Fruit fly (Drosophila melanogaster) whole organism, embryonic: ENCODE results near the gene Mtp.

Source experiments
- BEAF-32 ChIP-seq: fragments of 200-800 bp; sonication (Bioruptor generic); optimal IDR thresholded peaks from 3 replicates; lab custom pipeline; 2017; ENCODE audit warnings: missing biosample characterization, missing genetic modification characterization, mild to moderate bottlenecking, moderate library complexity, missing genetic modification reagents
- Bgb ChIP-seq: fragments of 200-800 bp; sonication (Bioruptor generic); IDR thresholded peaks from 2 replicates; pipeline ENCODE4 v1.3.6; 2022; ENCODE audit warnings: missing biosample characterization, missing genetic modification characterization; ENCODE audit not compliant: partially characterized antibody
- CG10431 ChIP-seq: fragments of 200-800 bp; sonication (Bioruptor generic); optimal IDR thresholded peaks from 3 replicates; lab custom pipeline; 2018; ENCODE audit warnings: missing biosample characterization, mild to moderate bottlenecking, missing genetic modification characterization
- CG12104 ChIP-seq: fragments of 200-800 bp; sonication (Bioruptor generic); optimal IDR thresholded peaks from 3 replicates; lab custom pipeline; 2016; ENCODE audit warnings: missing biosample characterization, missing genetic modification characterization
- CG13123 ChIP-seq: fragments of 200-800 bp; sonication (Bioruptor generic); optimal IDR thresholded peaks from 2 replicates; lab custom pipeline; 2016; ENCODE audit warnings: missing biosample characterization, missing genetic modification characterization
- CG13424 ChIP-seq: fragments of 200-800 bp; sonication (Bioruptor generic); optimal IDR thresholded peaks from 2 replicates; lab custom pipeline; 2019; ENCODE audit warnings: missing biosample characterization, mild to moderate bottlenecking, missing genetic modification characterization, moderate library complexity
- CG13624 ChIP-seq: fragments of 200-800 bp; sonication (Bioruptor generic); optimal IDR thresholded peaks from 2 replicates; lab custom pipeline; 2016; ENCODE audit warnings: missing biosample characterization, missing genetic modification characterization
- CG14710 ChIP-seq: fragments of 200-800 bp; sonication (Bioruptor generic); optimal IDR thresholded peaks from 3 replicates; lab custom pipeline; 2019; ENCODE audit warnings: missing biosample characterization, mild to moderate bottlenecking, missing genetic modification characterization, moderate library complexity
- CG15514 ChIP-seq: fragments of 200-800 bp; sonication (Bioruptor generic); optimal IDR thresholded peaks from 3 replicates; lab custom pipeline; 2017; ENCODE audit warnings: missing biosample characterization, missing genetic modification characterization, mild to moderate bottlenecking, moderate library complexity, missing genetic modification reagents
- CG17568 ChIP-seq: fragments of 200-800 bp; sonication (Bioruptor generic); optimal IDR thresholded peaks from 2 replicates; lab custom pipeline; 2018; ENCODE audit warnings: missing biosample characterization, mild to moderate bottlenecking, missing genetic modification characterization, moderate library complexity
- CG18476 ChIP-seq: fragments of 200-800 bp; sonication (Bioruptor generic); optimal IDR thresholded peaks from 2 replicates; lab custom pipeline; 2016; ENCODE audit warnings: missing biosample characterization, mild to moderate bottlenecking, missing genetic modification characterization
- CG2116 ChIP-seq: fragments of 200-800 bp; sonication (Bioruptor generic); optimal IDR thresholded peaks from 3 replicates; lab custom pipeline; 2018; ENCODE audit warnings: missing biosample characterization, mild to moderate bottlenecking, missing genetic modification characterization
- CG2678 ChIP-seq: fragments of 200-800 bp; sonication (Bioruptor generic); optimal IDR thresholded peaks from 3 replicates; lab custom pipeline; 2019; ENCODE audit warnings: missing biosample characterization, mild to moderate bottlenecking, missing genetic modification characterization, moderate library complexity
- CG2712 ChIP-seq: fragments of 200-800 bp; optimal IDR thresholded peaks from 3 replicates; lab custom pipeline; 2019; ENCODE audit warnings: missing biosample characterization, mild to moderate bottlenecking, missing genetic modification characterization, moderate library complexity
- CG3065 ChIP-seq: fragments of 200-800 bp; sonication (Bioruptor generic); optimal IDR thresholded peaks from 2 replicates; lab custom pipeline; 2016; ENCODE audit warnings: missing biosample characterization, missing genetic modification characterization
- CG34422 ChIP-seq: fragments of 200-800 bp; sonication (Bioruptor generic); IDR thresholded peaks from 3 replicates; pipeline ENCODE4 v1.3.6; 2022; ENCODE audit warnings: missing biosample characterization, missing genetic modification characterization
- CG42726 ChIP-seq: fragments of 200-800 bp; sonication (Bioruptor generic); IDR thresholded peaks from 2 replicates; pipeline ENCODE4 v1.3.6; 2022; ENCODE audit warnings: missing biosample characterization, missing genetic modification characterization; ENCODE audit not compliant: partially characterized antibody
- CG4328 ChIP-seq: fragments of 200-800 bp; sonication (Bioruptor generic); optimal IDR thresholded peaks from 3 replicates; lab custom pipeline; 2017; ENCODE audit warnings: missing biosample characterization, missing genetic modification reagents, missing genetic modification characterization
- CG5953 ChIP-seq: fragments of 200-800 bp; sonication (Bioruptor generic); IDR thresholded peaks from 2 replicates; pipeline ENCODE4 v1.3.6; 2022; ENCODE audit warnings: missing biosample characterization, missing genetic modification characterization
- CG8089 ChIP-seq: fragments of 200-800 bp; sonication (Bioruptor generic); optimal IDR thresholded peaks from 3 replicates; lab custom pipeline; 2016; ENCODE audit warnings: missing biosample characterization, missing genetic modification characterization
- CG8765 ChIP-seq: fragments of 200-800 bp; sonication (Bioruptor generic); IDR thresholded peaks from 2 replicates; pipeline ENCODE4 v1.3.6; 2022; ENCODE audit warnings: missing biosample characterization, missing genetic modification characterization
- CG9609 ChIP-seq: fragments of 200-800 bp; sonication (Bioruptor generic); optimal IDR thresholded peaks from 3 replicates; lab custom pipeline; 2016; ENCODE audit warnings: missing biosample characterization, missing genetic modification characterization
- CG9797 ChIP-seq: fragments of 200-800 bp; sonication (Bioruptor generic); optimal IDR thresholded peaks from 3 replicates; lab custom pipeline; 2018; ENCODE audit warnings: missing biosample characterization, mild to moderate bottlenecking, missing genetic modification characterization
- CoRest ChIP-seq: fragments of 200-800 bp; sonication (Bioruptor generic); optimal IDR thresholded peaks from 3 replicates; lab custom pipeline; 2018; ENCODE audit warnings: missing biosample characterization, mild to moderate bottlenecking, missing genetic modification characterization, moderate library complexity
- D19A ChIP-seq: fragments of 200-800 bp; optimal IDR thresholded peaks from 3 replicates; lab custom pipeline; 2019; ENCODE audit warnings: missing biosample characterization, mild to moderate bottlenecking, missing genetic modification characterization, moderate library complexity
- Gug ChIP-seq: fragments of 200-800 bp; sonication (Bioruptor generic); IDR thresholded peaks from 4 replicates; pipeline ENCODE4 v1.3.6; 2022; ENCODE audit warnings: missing biosample characterization, missing genetic modification characterization
- Hand ChIP-seq: fragments of 200-800 bp; sonication (Bioruptor generic); optimal IDR thresholded peaks from 2 replicates; lab custom pipeline; 2017; ENCODE audit warnings: mild to moderate bottlenecking, missing biosample characterization, missing genetic modification reagents, missing genetic modification characterization
- HmgD ChIP-seq: fragments of 200-800 bp; sonication (Bioruptor generic); optimal IDR thresholded peaks from 3 replicates; lab custom pipeline; 2016; ENCODE audit warnings: missing biosample characterization, missing genetic modification characterization
- HmgZ ChIP-seq: fragments of 200-800 bp; sonication (Bioruptor generic); optimal IDR thresholded peaks from 2 replicates; lab custom pipeline; 2018; ENCODE audit warnings: missing biosample characterization, mild to moderate bottlenecking, missing genetic modification characterization
- Optix ChIP-seq: fragments of 200-800 bp; sonication (Bioruptor generic); IDR thresholded peaks from 3 replicates; pipeline ENCODE4 v1.3.6; 2022; ENCODE audit warnings: missing biosample characterization, missing genetic modification characterization
- Sry-δ ChIP-seq: fragments of 200-800 bp; sonication (Bioruptor generic); optimal IDR thresholded peaks from 2 replicates; lab custom pipeline; 2016; ENCODE audit warnings: missing biosample characterization, missing genetic modification characterization
- ac ChIP-seq: fragments of 200-800 bp; sonication (Bioruptor generic); optimal IDR thresholded peaks from 3 replicates; lab custom pipeline; 2017; ENCODE audit warnings: missing biosample characterization, mild to moderate bottlenecking, missing genetic modification characterization
- al ChIP-seq: fragments of 200-800 bp; sonication (Bioruptor generic); IDR thresholded peaks from 2 replicates; pipeline ENCODE4 v1.3.6; 2022; ENCODE audit warnings: missing biosample characterization, missing genetic modification characterization
- amos ChIP-seq: fragments of 200-800 bp; sonication (Bioruptor generic); IDR thresholded peaks from 2 replicates; pipeline ENCODE4 v1.3.6; 2022; ENCODE audit warnings: missing biosample characterization, missing genetic modification characterization; ENCODE audit not compliant: partially characterized antibody
- ara ChIP-seq: fragments of 200-800 bp; sonication (Bioruptor generic); IDR thresholded peaks from 2 replicates; pipeline ENCODE4 v1.3.6; 2022; ENCODE audit warnings: missing biosample characterization, missing genetic modification characterization
- bigmax ChIP-seq: fragments of 200-800 bp; sonication (Bioruptor generic); optimal IDR thresholded peaks from 2 replicates; lab custom pipeline; 2018; ENCODE audit warnings: missing biosample characterization, mild to moderate bottlenecking, missing genetic modification characterization
- cato ChIP-seq: fragments of 200-800 bp; sonication (Bioruptor generic); optimal IDR thresholded peaks from 2 replicates; lab custom pipeline; 2016; ENCODE audit warnings: missing biosample characterization, missing genetic modification characterization, borderline replicate concordance
- crp ChIP-seq, 2 experiments: fragments of 200-800 bp; sonication (Bioruptor generic); optimal IDR thresholded peaks; 2 replicates in 1 of 2; 3 replicates in 1 of 2; lab custom pipeline; 2017; ENCODE audit warnings: missing biosample characterization in 2 of 2, missing genetic modification characterization in 2 of 2, mild to moderate bottlenecking in 1 of 2, moderate library complexity in 1 of 2
- dmrt99B ChIP-seq: fragments of 200-800 bp; sonication (Bioruptor generic); optimal IDR thresholded peaks from 2 replicates; lab custom pipeline; 2018; ENCODE audit warnings: missing biosample characterization, mild to moderate bottlenecking, missing genetic modification characterization, moderate library complexity
- emc ChIP-seq: fragments of 200-800 bp; sonication (Bioruptor generic); optimal IDR thresholded peaks from 2 replicates; lab custom pipeline; 2016; ENCODE audit warnings: missing biosample characterization, missing genetic modification characterization
- hbn ChIP-seq: fragments of 200-800 bp; sonication (Bioruptor generic); IDR thresholded peaks from 2 replicates; pipeline ENCODE4 v1.3.6; 2022; ENCODE audit warnings: missing biosample characterization, missing genetic modification characterization; ENCODE audit not compliant: partially characterized antibody
- klu ChIP-seq: fragments of 200-800 bp; sonication (Bioruptor generic); IDR thresholded peaks from 2 replicates; pipeline ENCODE4 v1.3.6; 2022; ENCODE audit warnings: missing biosample characterization, missing genetic modification characterization
- odd ChIP-seq: fragments of 200-800 bp; sonication (Bioruptor generic); optimal IDR thresholded peaks from 2 replicates; lab custom pipeline; 2017; ENCODE audit warnings: missing biosample characterization, mild to moderate bottlenecking, missing genetic modification characterization
- onecut ChIP-seq: fragments of 200-800 bp; sonication (Bioruptor generic); IDR thresholded peaks from 2 replicates; pipeline ENCODE4 v1.3.6; 2022; ENCODE audit warnings: missing biosample characterization, missing genetic modification characterization
- pfk ChIP-seq: fragments of 200-800 bp; sonication (Bioruptor generic); optimal IDR thresholded peaks from 2 replicates; lab custom pipeline; 2018; ENCODE audit warnings: missing biosample characterization, mild to moderate bottlenecking, missing genetic modification characterization, moderate library complexity
- pzg ChIP-seq: fragments of 200-800 bp; sonication (Bioruptor generic); optimal IDR thresholded peaks from 3 replicates; lab custom pipeline; 2018; ENCODE audit warnings: missing biosample characterization, mild to moderate bottlenecking, missing genetic modification characterization, moderate library complexity
- salm ChIP-seq: fragments of 200-800 bp; sonication (Bioruptor generic); optimal IDR thresholded peaks from 2 replicates; lab custom pipeline; 2018; ENCODE audit warnings: missing biosample characterization, mild to moderate bottlenecking, missing genetic modification characterization

Gene Mtp

DNA sequence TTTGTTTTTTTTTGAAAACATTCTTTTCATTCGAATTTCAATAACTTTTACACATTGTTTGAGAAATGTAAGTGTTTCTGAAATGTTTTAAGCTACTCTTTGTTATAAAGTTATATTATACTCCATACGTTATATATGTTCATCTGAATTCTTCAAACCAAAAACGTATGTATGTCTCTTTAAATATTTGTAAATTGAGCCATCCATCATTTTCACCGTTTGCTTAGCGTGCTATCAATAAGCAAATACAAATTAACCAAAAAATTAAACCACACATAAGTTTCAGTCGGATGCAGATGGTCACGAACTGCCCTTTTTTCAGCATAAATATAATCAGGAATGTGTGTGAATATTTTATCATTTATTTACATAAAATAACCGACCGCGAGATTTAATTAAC lies 12.0 kb upstream of the Mtp start (continued):
- TF ChIP-seq CG4328 (GFP tag; lab: Kevin White, UChicago) (no peak), CG10431 (GFP tag; lab: Kevin White, UChicago) (no peak), CG2712 (no peak), CG13424 (tag; lab: Kevin White, UChicago) (no peak), ac (GFP tag; lab: Kevin White, UChicago) (peak; percentile 35), CoRest (tag; lab: Kevin White, UChicago) (no peak), ara (GFP tag; lab: Robert Waterston, UW) (no peak), CG8089 (no peak), D19A (peak; percentile 11)
- TF ChIP-seq, all 482 proteins: peak for 10

DNA sequence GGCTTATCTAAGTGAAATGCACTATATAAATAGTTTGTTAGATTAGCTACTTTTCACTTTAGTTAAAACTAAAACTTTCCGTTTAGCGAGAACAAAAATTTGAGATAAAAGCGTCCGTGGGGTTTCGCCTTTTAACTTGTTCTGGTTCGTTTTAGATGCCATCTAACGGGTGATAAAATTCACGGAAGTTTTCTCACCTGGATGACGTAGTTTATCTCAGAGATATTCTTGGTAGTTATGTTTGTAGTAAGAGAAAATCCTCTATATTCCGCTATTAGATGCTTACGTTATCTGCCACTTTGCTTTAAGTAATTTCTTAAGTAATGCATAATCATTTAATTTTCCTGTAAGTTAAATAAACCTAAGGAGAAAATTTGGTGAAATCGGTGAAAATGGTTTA lies 11.3 kb upstream of the Mtp start, which contains the start of gene CG9270:
TSS of gene CG9270 (minus strand) at position 101 of the 400 bp plus-strand sequence.
- TF ChIP-seq Hand (GFP tag; lab: Kevin White, UChicago) (no peak), HmgD (no peak), hbn (GFP tag; lab: Robert Waterston, UW) (no peak), CG34422 (no peak), pfk (GFP tag; lab: Kevin White, UChicago) (no peak), amos (GFP tag; lab: Robert Waterston, UW) (no peak), CG5953 (GFP tag; lab: Robert Waterston, UW) (no peak), CG9609 (GFP tag; lab: Kevin White, UChicago) (no peak), CG9797 (GFP tag; lab: Kevin White, UChicago) (no peak), CG18476 (GFP tag; lab: Kevin White, UChicago) (no peak), CG12104 (GFP tag; lab: Kevin White, UChicago) (no peak)
- TF ChIP-seq, all 482 proteins: peak for 0

- TF ChIP-seq emc (GFP tag; lab: Kevin White, UChicago) (no peak), CG14710 (tag; lab: Kevin White, UChicago) (peak; percentile 14), Gug (GFP tag; lab: Robert Waterston, UW) (no peak), crp (GFP tag; optimal IDR thresholded peaks at IDR 0.05; lab: Kevin White, UChicago) (no peak), CG12104 (GFP tag; lab: Kevin White, UChicago) (no peak), CG3065 (GFP tag; lab: Kevin White, UChicago) (no peak), CG13624 (no peak), BEAF-32 (GFP tag; lab: Kevin White, UChicago) (peak; percentile 51), klu (GFP tag; lab: Robert Waterston, UW) (no peak), CG2678 (tag; lab: Kevin White, UChicago) (no peak), odd (GFP tag; lab: Kevin White, UChicago) (no peak), HmgZ (no peak), Optix (no peak), CG8765 (GFP tag; lab: Robert Waterston, UW) (no peak), CG15514 (GFP tag; lab: Kevin White, UChicago) (peak; percentile 13), salm (tag; lab: Kevin White, UChicago) (no peak), Sry-δ (GFP tag; lab: Kevin White, UChicago) (peak; percentile 40), bigmax (GFP tag; lab: Kevin White, UChicago) (no peak), CG13123 (GFP tag; lab: Kevin White, UChicago) (no peak), onecut (GFP tag; lab: Robert Waterston, UW) (no peak), hbn (GFP tag; lab: Robert Waterston, UW) (0 out of 2 replicates have a peak, but pooled peaks have one; percentile 33), CG42726 (GFP tag; lab: Robert Waterston, UW) (no peak), cato (GFP tag; lab: Kevin White, UChicago) (no peak), al (GFP tag; lab: Robert Waterston, UW) (no peak), CG2116 (GFP tag; lab: Kevin White, UChicago) (peak; percentile 44), pzg (GFP tag; lab: Kevin White, UChicago) (peak; percentile 51), dmrt99B (tag; lab: Kevin White, UChicago) (no peak), CG17568 (no peak), Bgb (GFP tag; lab: Robert Waterston, UW) (0 out of 2 replicates have a peak, but pooled peaks have one; percentile 32)
Measured at dm6 chr2L:20927653-20928052, 5.0 kb upstream of the Mtp start, which contains the start of gene Nthl1. TSS of gene Nthl1 (minus strand) at chr2L:20927860.
